Worm (Caenorhabditis elegans): ENCODE data around the gene T28B11.1.

DNA sequence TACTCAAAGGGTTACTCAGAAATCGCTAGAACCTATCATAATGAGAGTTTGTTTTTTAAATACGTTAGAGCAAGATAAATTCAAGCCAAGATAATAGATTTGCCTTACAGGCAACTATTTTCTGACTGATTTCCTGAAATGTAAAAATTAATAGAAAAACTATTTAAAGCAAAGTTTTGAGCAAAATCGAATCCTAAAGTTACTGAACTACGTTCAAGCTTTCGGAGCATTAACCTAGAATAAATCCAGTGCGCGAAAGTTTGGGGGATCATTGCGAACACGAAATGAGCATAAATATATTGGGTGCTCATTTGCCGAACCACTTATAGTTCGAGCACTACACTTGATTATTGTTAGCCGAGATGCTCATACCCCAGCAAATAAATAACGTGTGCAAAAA, 60.6 kb downstream of the T28B11.1 start, which contains the start of gene ceh-22:
- TF ChIP-seq lin-13 (tag; optimal IDR thresholded peaks at IDR 0.05) = no peak
- no peak for TF ChIP-seq elt-1 (tag; optimal IDR thresholded peaks at IDR 0.05; ENCODE audit: borderline replicate concordance, insufficient read depth)
- TF ChIP-seq cnd-1 (tag; optimal IDR thresholded peaks at IDR 0.05) = no peak
- TF ChIP-seq nhr-12 (tag; optimal IDR thresholded peaks at IDR 0.05) = no peak
- TF ChIP-seq mls-2 (tag; optimal IDR thresholded peaks at IDR 0.05) = no peak

Measured in whole organism, mixed stage, embryonic.